Worm (Caenorhabditis elegans): ENCODE measurements around the gene F23A7.1.

- TF ChIP-seq ama-1 (optimal IDR thresholded peaks at IDR 0.05) = no peak
- no peak for TF ChIP-seq ama-1 (GFP tag; optimal IDR thresholded peaks at IDR 0.05)
- TF ChIP-seq C17E4.6 (GFP tag; IDR thresholded peaks at IDR 0.05) = no peak
Observed at ce11 chrX:16205880-16206279, 11.3 kb upstream of the F23A7.1 start.
